Fruit fly (Drosophila melanogaster): ENCODE measurements around the gene mesh.
A peak's percentile ranks its signal among the peaks of the same experiment; 100 is the strongest.

Gene mesh

dm6 chr3R:31218997-31219992, 23.7 kb upstream of the mesh start, which contains the start of gene ATPsynC (continued):
- TF ChIP-seq CG10366 (GFP tag; IDR thresholded peaks at IDR 0.05) (no peak), Side (GFP tag; optimal IDR thresholded peaks at IDR 0.05) (peak; percentile 45), knrl (GFP tag; IDR thresholded peaks at IDR 0.05; ENCODE audit: partially characterized antibody) (no peak), gsb-n (tag; optimal IDR thresholded peaks at IDR 0.05) (peak; percentile 9), CG8944 (GFP tag; optimal IDR thresholded peaks at IDR 0.05) (peak; percentile 10), emc (GFP tag; optimal IDR thresholded peaks at IDR 0.05) (peak; percentile 17), org-1 (GFP tag; optimal IDR thresholded peaks at IDR 0.05) (no peak), CG10462 (GFP tag; optimal IDR thresholded peaks at IDR 0.05) (no peak), her (GFP tag; optimal IDR thresholded peaks at IDR 0.05) (peak; percentile 68), CG2678 (tag; optimal IDR thresholded peaks at IDR 0.05) (no peak), dmrt11E (tag; optimal IDR thresholded peaks at IDR 0.05) (no peak), Camta (GFP tag; optimal IDR thresholded peaks at IDR 0.05) (no peak), CG3838 (GFP tag; optimal IDR thresholded peaks at IDR 0.05) (no peak), jing (GFP tag; optimal IDR thresholded peaks at IDR 0.05) (no peak), CG31224 (GFP tag; IDR thresholded peaks at IDR 0.05) (no peak), CG2875 (GFP tag; optimal IDR thresholded peaks at IDR 0.05) (no peak), D19B (GFP tag; optimal IDR thresholded peaks at IDR 0.05) (no peak), CG9215 (GFP tag; IDR thresholded peaks at IDR 0.05) (no peak), chm (GFP tag; IDR thresholded peaks at IDR 0.05) (no peak), CG17359 (tag; optimal IDR thresholded peaks at IDR 0.05) (peak; percentile 14), slbo (GFP tag; IDR thresholded peaks at IDR 0.05) (no peak), peb (GFP tag; IDR thresholded peaks at IDR 0.05) (no peak), lbe (GFP tag; optimal IDR thresholded peaks at IDR 0.05) (no peak), Sin3A (optimal IDR thresholded peaks at IDR 0.05) (peak; percentile 79), Dip2 (GFP tag; IDR thresholded peaks at IDR 0.05) (no peak), CG4730 (GFP tag; IDR thresholded peaks at IDR 0.05) (no peak), Ets65A (GFP tag) (peak; percentile 69), Spps (tag; optimal IDR thresholded peaks at IDR 0.05) (no peak), usp (GFP tag; optimal IDR thresholded peaks at IDR 0.05) (no peak), ac (GFP tag; optimal IDR thresholded peaks at IDR 0.05) (no peak), al (GFP tag; IDR thresholded peaks at IDR 0.05) (no peak), CG11456 (GFP tag; IDR thresholded peaks at IDR 0.05) (no peak), Dp (GFP tag; optimal IDR thresholded peaks at IDR 0.05) (peak; percentile 56), CG10959 (GFP tag; IDR thresholded peaks at IDR 0.05) (no peak), Nf-YA (GFP tag; IDR thresholded peaks at IDR 0.05) (no peak), tin (GFP tag; optimal IDR thresholded peaks at IDR 0.05) (peak; percentile 31), Ptx1 (GFP tag; IDR thresholded peaks at IDR 0.05) (no peak), Scr (GFP tag; IDR thresholded peaks at IDR 0.05; ENCODE audit: partially characterized antibody) (no peak), CG7786 (GFP tag; optimal IDR thresholded peaks at IDR 0.05) (peak; percentile 48), Bgb (GFP tag; IDR thresholded peaks at IDR 0.05; ENCODE audit: partially characterized antibody) (no peak), CG11093 (GFP tag; IDR thresholded peaks at IDR 0.05) (0 out of 3 replicates have a peak, but pooled peaks have one; percentile 18), az2 (GFP tag; optimal IDR thresholded peaks at IDR 0.05) (peak; percentile 93), pum (GFP tag; optimal IDR thresholded peaks at IDR 0.05) (peak; percentile 26), Blimp-1 (GFP tag; optimal IDR thresholded peaks at IDR 0.05) (no peak), CG11398 (GFP tag; optimal IDR thresholded peaks at IDR 0.05) (peak; percentile 61), toy (GFP tag; IDR thresholded peaks at IDR 0.05) (no peak), gsb (GFP tag; IDR thresholded peaks at IDR 0.05) (no peak), Fer3 (tag; optimal IDR thresholded peaks at IDR 0.05) (no peak), CG1233 (GFP tag; optimal IDR thresholded peaks at IDR 0.05) (peak; percentile 45), gt (GFP tag; IDR thresholded peaks at IDR 0.05) (no peak), slp2 (GFP tag; optimal IDR thresholded peaks at IDR 0.05) (peak; percentile 21)
